Fruit fly (Drosophila melanogaster) whole organism, embryonic: ENCODE data around the gene CG2794.

Source experiments
- Ada2b ChIP-seq: fragments of 200-800 bp; sonication (Bioruptor generic); IDR thresholded peaks from 2 replicates; pipeline ENCODE4 v1.3.6; 2022; ENCODE audit warnings: missing biosample characterization, missing genetic modification characterization
- CG11695 ChIP-seq: fragments of 200-800 bp; sonication (Bioruptor generic); IDR thresholded peaks from 3 replicates; pipeline ENCODE4 v1.3.6; 2022; ENCODE audit warnings: missing biosample characterization, missing genetic modification characterization
- CG12659 ChIP-seq: fragments of 200-800 bp; sonication (Bioruptor generic); optimal IDR thresholded peaks from 3 replicates; lab custom pipeline; 2017; ENCODE audit warnings: mild to moderate bottlenecking, missing biosample characterization, missing genetic modification reagents, missing genetic modification characterization
- CG15479 ChIP-seq: fragments of 200-800 bp; sonication (Bioruptor generic); optimal IDR thresholded peaks from 3 replicates; lab custom pipeline; 2019; ENCODE audit warnings: missing biosample characterization, mild to moderate bottlenecking, missing genetic modification characterization, moderate library complexity
- CG17385 ChIP-seq: fragments of 200-800 bp; sonication (Bioruptor generic); optimal IDR thresholded peaks from 3 replicates; lab custom pipeline; 2018; ENCODE audit warnings: missing biosample characterization, mild to moderate bottlenecking, missing genetic modification characterization
- CG17612 ChIP-seq: fragments of 200-800 bp; sonication (Bioruptor generic); IDR thresholded peaks from 2 replicates; pipeline ENCODE4 v1.3.6; 2022; ENCODE audit warnings: missing biosample characterization, missing genetic modification characterization
- CG1832 ChIP-seq: fragments of 200-800 bp; sonication (Bioruptor generic); optimal IDR thresholded peaks from 2 replicates; lab custom pipeline; 2017; ENCODE audit warnings: missing biosample characterization, mild to moderate bottlenecking, missing genetic modification characterization, inconsistent platforms
- CG31224 ChIP-seq: fragments of 200-800 bp; sonication (Bioruptor generic); IDR thresholded peaks from 2 replicates; pipeline ENCODE4 v1.3.6; 2022; ENCODE audit warnings: missing biosample characterization, missing genetic modification characterization
- CG31441 ChIP-seq: fragments of 200-800 bp; sonication (Bioruptor generic); IDR thresholded peaks from 2 replicates; pipeline ENCODE4 v1.3.6; 2022; ENCODE audit warnings: missing biosample characterization, missing genetic modification characterization
- CG3838 ChIP-seq: fragments of 200-800 bp; sonication (Bioruptor generic); optimal IDR thresholded peaks from 3 replicates; lab custom pipeline; 2016; ENCODE audit warnings: missing biosample characterization, missing genetic modification characterization
- CG7271 ChIP-seq: fragments of 200-800 bp; sonication (Bioruptor generic); optimal IDR thresholded peaks from 2 replicates; lab custom pipeline; 2018; ENCODE audit warnings: missing biosample characterization, mild to moderate bottlenecking, missing genetic modification characterization, moderate library complexity
- CG8388 ChIP-seq: fragments of 200-800 bp; sonication (Bioruptor generic); optimal IDR thresholded peaks from 2 replicates; lab custom pipeline; 2019; ENCODE audit warnings: missing biosample characterization, mild to moderate bottlenecking, missing genetic modification characterization, moderate library complexity
- CkIIα-i1 ChIP-seq: fragments of 200-800 bp; sonication (Bioruptor generic); IDR thresholded peaks from 2 replicates; pipeline ENCODE4 v1.3.6; 2022; ENCODE audit warnings: missing biosample characterization, missing genetic modification characterization
- D ChIP-seq, 2 experiments: fragments of 200-800 bp in 1 of 2; fragments of >200 bp in 1 of 2; sonication (Bioruptor generic) in 1 of 2; optimal IDR thresholded peaks; 2 replicates in 1 of 2; 3 replicates in 1 of 2; lab custom pipeline; 2017; ENCODE audit warnings: mild to moderate bottlenecking in 1 of 2, missing biosample characterization in 1 of 2, missing genetic modification characterization in 1 of 2, missing genetic modification reagents in 1 of 2
- D19A ChIP-seq: fragments of 200-800 bp; optimal IDR thresholded peaks from 3 replicates; lab custom pipeline; 2019; ENCODE audit warnings: missing biosample characterization, mild to moderate bottlenecking, missing genetic modification characterization, moderate library complexity
- Ets97D ChIP-seq: fragments of 200-800 bp; sonication (Bioruptor generic); optimal IDR thresholded peaks from 3 replicates; lab custom pipeline; 2016; ENCODE audit warnings: missing biosample characterization, missing genetic modification characterization
- Fer3 ChIP-seq: fragments of 200-800 bp; sonication (Bioruptor generic); optimal IDR thresholded peaks from 2 replicates; lab custom pipeline; 2018; ENCODE audit warnings: missing biosample characterization, mild to moderate bottlenecking, missing genetic modification characterization, moderate library complexity
- HmgZ ChIP-seq: fragments of 200-800 bp; sonication (Bioruptor generic); optimal IDR thresholded peaks from 2 replicates; lab custom pipeline; 2018; ENCODE audit warnings: missing biosample characterization, mild to moderate bottlenecking, missing genetic modification characterization
- Med ChIP-seq: fragments of 200-800 bp; sonication (Bioruptor generic); peaks from one replicate; lab custom pipeline; 2016; ENCODE audit warnings: missing biosample characterization, missing genetic modification characterization, mild to moderate bottlenecking, inconsistent platforms, moderate library complexity
- Side ChIP-seq: fragments of 200-800 bp; sonication (Bioruptor generic); optimal IDR thresholded peaks from 2 replicates; lab custom pipeline; 2016; ENCODE audit warnings: missing biosample characterization, missing genetic modification characterization
- Six4 ChIP-seq: fragments of 200-800 bp; sonication (Bioruptor generic); optimal IDR thresholded peaks from 2 replicates; lab custom pipeline; 2016; ENCODE audit warnings: missing biosample characterization, missing genetic modification characterization
- Tbp ChIP-seq: fragments of >200 bp; optimal IDR thresholded peaks from 2 replicates; lab custom pipeline; 2018; ENCODE audit warnings: missing biosample characterization, missing genetic modification characterization
- cad ChIP-seq: fragments of >200 bp; optimal IDR thresholded peaks from 2 replicates; lab custom pipeline; 2017; ENCODE audit warnings: missing biosample characterization, missing genetic modification characterization
- dmrt99B ChIP-seq: fragments of 200-800 bp; sonication (Bioruptor generic); optimal IDR thresholded peaks from 2 replicates; lab custom pipeline; 2018; ENCODE audit warnings: missing biosample characterization, mild to moderate bottlenecking, missing genetic modification characterization, moderate library complexity
- dysf ChIP-seq: fragments of 200-800 bp; sonication (Bioruptor generic); IDR thresholded peaks from 3 replicates; pipeline ENCODE4 v1.3.6; 2022; ENCODE audit warnings: missing biosample characterization, missing genetic modification characterization
- fd102C ChIP-seq: fragments of 200-800 bp; sonication (Bioruptor generic); optimal IDR thresholded peaks from 2 replicates; lab custom pipeline; 2018; ENCODE audit warnings: missing biosample characterization, mild to moderate bottlenecking, missing genetic modification characterization, moderate library complexity
- grn ChIP-seq: fragments of 200-800 bp; sonication (Bioruptor generic); optimal IDR thresholded peaks from 3 replicates; lab custom pipeline; 2017; ENCODE audit warnings: missing biosample characterization, missing genetic modification characterization
- gro ChIP-seq: fragments of 200-800 bp; sonication (Bioruptor generic); optimal IDR thresholded peaks from 2 replicates; lab custom pipeline; 2016; ENCODE audit warnings: missing biosample characterization, missing genetic modification characterization
- kay ChIP-seq: fragments of 200-800 bp; sonication (Bioruptor generic); optimal IDR thresholded peaks from 2 replicates; lab custom pipeline; 2016; ENCODE audit warnings: missing biosample characterization, missing genetic modification characterization
- kni ChIP-seq: fragments of 200-800 bp; sonication (Bioruptor generic); optimal IDR thresholded peaks from 3 replicates; lab custom pipeline; 2017; ENCODE audit warnings: mild to moderate bottlenecking, missing biosample characterization, missing genetic modification reagents, missing genetic modification characterization
- oc ChIP-seq: fragments of 200-800 bp; sonication (Bioruptor generic); optimal IDR thresholded peaks from 2 replicates; lab custom pipeline; 2018; ENCODE audit warnings: missing biosample characterization, mild to moderate bottlenecking, missing genetic modification characterization, moderate library complexity
- prd ChIP-seq, 3 experiments: fragments of >200 bp in 2 of 3; fragments of 200-800 bp in 1 of 3; sonication (Bioruptor generic) in 1 of 3; optimal IDR thresholded peaks in 2 of 3; IDR thresholded peaks in 1 of 3; 2 replicates in 2 of 3; 3 replicates in 1 of 3; pipeline versions ENCODE4 v1.3.6 to Lab custom; 2017 to 2022; ENCODE audit warnings: missing biosample characterization in 1 of 3, missing genetic modification characterization in 1 of 3
- salm ChIP-seq: fragments of 200-800 bp; sonication (Bioruptor generic); optimal IDR thresholded peaks from 2 replicates; lab custom pipeline; 2018; ENCODE audit warnings: missing biosample characterization, mild to moderate bottlenecking, missing genetic modification characterization
- tll ChIP-seq, 2 experiments: fragments of 200-800 bp in 1 of 2; fragments of >200 bp in 1 of 2; sonication (Bioruptor generic) in 1 of 2; optimal IDR thresholded peaks; 2 replicates each; lab custom pipeline; 2017 to 2019; ENCODE audit warnings: missing biosample characterization in 2 of 2, missing genetic modification characterization in 2 of 2, mild to moderate bottlenecking in 1 of 2, moderate library complexity in 1 of 2
- twi ChIP-seq: fragments of 200-800 bp; optimal IDR thresholded peaks from 2 replicates; lab custom pipeline; 2019; ENCODE audit warnings: missing biosample characterization, mild to moderate bottlenecking, missing genetic modification characterization, moderate library complexity
- zen ChIP-seq: fragments of 200-800 bp; sonication (Bioruptor generic); optimal IDR thresholded peaks from 3 replicates; lab custom pipeline; 2018; ENCODE audit warnings: missing biosample characterization, mild to moderate bottlenecking, missing genetic modification characterization, moderate library complexity

CG2794 gene

DNA sequence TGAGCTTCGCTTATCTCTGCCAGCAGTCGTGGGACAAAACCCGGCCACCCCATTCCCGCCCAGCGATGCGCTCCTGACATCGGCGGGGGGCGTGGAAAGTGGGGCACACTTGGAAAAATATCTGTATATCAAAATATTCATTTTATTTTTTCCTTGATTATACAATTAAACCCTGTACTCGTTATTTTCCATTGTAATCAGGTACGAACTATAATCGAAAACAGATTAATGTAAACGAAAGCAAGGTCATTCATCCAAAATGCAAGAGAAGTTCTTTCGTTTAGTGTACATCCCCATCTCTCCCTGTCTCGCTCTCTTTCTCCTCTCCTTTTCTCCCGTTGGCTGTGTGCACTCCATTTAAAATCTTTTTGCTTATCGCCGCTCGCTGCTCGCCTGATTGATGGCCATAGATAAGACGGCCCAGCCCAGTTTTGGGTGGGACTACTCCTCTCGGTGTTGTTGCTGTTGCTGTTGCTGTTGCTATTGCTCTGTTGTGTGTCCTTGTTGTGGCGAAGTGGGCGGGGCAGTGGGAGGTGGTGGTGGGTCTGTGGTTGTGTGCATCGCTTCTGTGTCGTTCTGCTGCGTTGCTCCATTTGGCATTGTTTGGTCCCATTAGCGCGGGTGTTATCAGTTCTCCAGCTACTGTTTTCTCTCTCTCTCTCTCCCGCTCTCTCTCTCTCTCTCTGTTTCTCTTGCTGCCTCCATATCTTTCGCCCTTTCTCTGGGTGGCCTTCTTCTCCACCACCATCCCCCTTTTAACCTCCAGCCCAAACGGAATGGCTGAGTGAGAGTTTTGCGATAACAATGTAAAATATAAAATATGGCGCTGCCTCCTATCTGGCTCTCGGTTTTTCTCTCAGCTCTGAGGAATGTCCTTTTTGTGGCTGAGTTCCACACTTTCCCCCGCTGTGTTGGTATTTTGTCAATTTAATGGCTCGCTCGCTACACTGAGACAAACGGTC is 47.6 kb upstream of the CG2794 start (continued):
- TF ChIP-seq Ada2b (GFP tag; lab: Robert Waterston, UW) (peak; percentile 76), CG31441 (GFP tag; lab: Robert Waterston, UW) (peak; percentile 89), gro (no peak), Tbp (GFP tag; lab: Kevin White, UChicago) (no peak), CG17385 (peak; percentile 74), CkIIα-i1 (no peak), kni (GFP tag; lab: Kevin White, UChicago) (peak; percentile 2), Side (peak; percentile 59), CG31224 (no peak), oc (tag; lab: Kevin White, UChicago) (peak; percentile 81), dmrt99B (tag; lab: Kevin White, UChicago) (peak; percentile 86), CG3838 (GFP tag; lab: Kevin White, UChicago) (peak; percentile 33), salm (peak; percentile 74), twi (tag; lab: Kevin White, UChicago) (peak; percentile 44), cad (GFP tag; lab: Kevin White, UChicago) (no peak), zen (peak; percentile 70), CG11695 (GFP tag; lab: Robert Waterston, UW) (peak; percentile 63; the same call in 1 of the 3 replicates), CG17612 (GFP tag; lab: Robert Waterston, UW) (no peak)

DNA sequence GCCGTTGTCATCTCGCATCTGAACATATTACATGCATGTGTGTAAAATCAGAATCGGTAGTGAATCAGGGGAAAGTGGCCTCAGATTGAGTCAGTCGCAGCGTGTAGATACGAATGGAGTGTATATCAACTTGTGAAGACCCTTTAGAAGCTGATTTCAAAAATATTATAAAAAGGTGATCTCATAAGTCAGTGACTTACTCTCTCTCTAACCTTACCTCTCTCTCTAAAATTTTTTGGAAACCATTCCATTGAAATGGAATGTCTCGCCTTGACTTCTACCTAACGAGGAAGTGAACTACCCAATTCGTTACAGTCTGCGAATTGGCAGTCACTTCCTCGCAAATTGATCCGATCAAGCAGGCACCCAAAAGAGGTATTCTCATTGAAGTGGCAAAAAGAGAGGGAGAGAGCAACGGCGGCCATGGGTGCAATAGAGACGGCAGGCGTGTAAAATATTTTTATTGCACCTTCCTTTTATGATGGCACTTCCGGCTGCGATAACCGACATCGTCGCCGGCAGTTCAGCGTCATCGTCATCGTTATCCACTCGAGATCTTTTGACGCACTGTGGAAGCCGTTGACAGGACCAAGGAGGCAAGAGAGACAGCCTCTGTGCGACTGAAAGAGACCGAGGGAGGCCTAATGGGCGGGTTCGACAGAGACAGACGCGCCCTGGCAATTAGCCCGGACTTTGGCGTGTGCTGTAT is 45.9 kb upstream of the CG2794 start:
- TF ChIP-seq Ets97D (GFP tag; lab: Kevin White, UChicago) (no peak), dysf (GFP tag; lab: Robert Waterston, UW) (0 out of 3 replicates have a peak, but pooled peaks have one; percentile 7), D19A (tag; lab: Kevin White, UChicago) (peak; percentile 56), kay (GFP tag; lab: Kevin White, UChicago) (no peak), grn (GFP tag; lab: Kevin White, UChicago) (peak; percentile 25), CG1832 (GFP tag; lab: Kevin White, UChicago) (peak; percentile 40), zen (peak; percentile 99), prd (optimal IDR thresholded peaks at IDR 0.05; lab: Kevin White, UChicago) (no peak), prd (GFP tag; IDR thresholded peaks at IDR 0.05; lab: Robert Waterston, UW) (peak; percentile 36; the same call in 1 of the 3 replicates), fd102C (GFP tag; lab: Kevin White, UChicago) (peak; percentile 16), CG7271 (tag; lab: Kevin White, UChicago) (peak; percentile 77), CG15479 (peak; percentile 97), HmgZ (tag; lab: Kevin White, UChicago) (no peak), cad (GFP tag; lab: Kevin White, UChicago) (peak; percentile 99), Med (GFP tag; lab: Kevin White, UChicago) (peak; percentile 9), D (optimal IDR thresholded peaks at IDR 0.05; lab: Kevin White, UChicago) (peak; percentile 73), D (GFP tag; optimal IDR thresholded peaks at IDR 0.05; lab: Kevin White, UChicago) (no peak), CG12659 (GFP tag; lab: Kevin White, UChicago) (no peak), tll (GFP tag; optimal IDR thresholded peaks at IDR 0.05; lab: Kevin White, UChicago) (peak in 1 of 2 experiments; percentile 93)

DNA sequence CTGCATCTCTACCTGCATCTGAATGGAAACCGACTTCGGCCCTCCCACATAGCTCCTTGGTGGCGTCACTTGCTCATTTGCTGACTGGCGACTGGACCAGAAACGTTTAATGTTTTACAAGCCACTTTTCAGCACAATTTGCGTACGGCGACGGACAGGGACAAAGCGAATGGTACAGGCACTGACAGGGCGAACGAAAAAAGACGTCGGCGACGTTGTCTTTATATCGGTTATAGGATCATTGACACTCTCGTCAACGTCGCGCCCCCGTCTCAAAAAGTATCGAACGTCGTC is 45.4 kb upstream of the CG2794 start:
- TF ChIP-seq CG15479 (peak; percentile 86), Six4 (GFP tag; lab: Kevin White, UChicago) (no peak), Fer3 (no peak), CG8388 (GFP tag; lab: Kevin White, UChicago) (no peak), zen (peak; percentile 90)
